Worm (Caenorhabditis elegans): ENCODE results near the gene his-38.
A peak's percentile ranks its signal among the peaks of the same experiment; 100 is the strongest.

his-38 gene

DNA sequence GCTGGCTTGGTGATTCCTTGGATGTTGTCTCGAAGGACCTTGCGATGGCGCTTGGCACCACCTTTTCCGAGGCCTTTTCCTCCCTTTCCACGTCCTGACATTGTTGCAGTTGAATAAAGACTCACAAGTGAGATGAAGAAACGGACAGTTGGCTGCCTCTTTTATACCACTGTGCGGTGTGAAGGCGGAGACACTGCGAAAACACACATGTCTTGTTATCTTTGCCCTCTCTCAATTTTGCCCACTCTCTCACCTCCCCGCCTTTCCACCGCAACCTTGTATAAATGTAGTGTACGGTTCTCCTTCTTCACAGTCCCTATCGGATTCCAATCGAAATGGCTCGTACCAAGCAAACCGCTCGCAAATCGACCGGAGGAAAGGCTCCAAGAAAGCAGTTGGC is at the start of gene his-38, which contains the start of gene his-40:
TSS of gene his-38 (minus strand) at position 101 of the 400 bp plus-strand sequence.
TSS of gene his-40 (plus strand) at position 336 of the 400 bp plus-strand sequence.
- no peak for TF ChIP-seq Y55F3AM.14 (GFP tag; optimal IDR thresholded peaks at IDR 0.05)

DNA sequence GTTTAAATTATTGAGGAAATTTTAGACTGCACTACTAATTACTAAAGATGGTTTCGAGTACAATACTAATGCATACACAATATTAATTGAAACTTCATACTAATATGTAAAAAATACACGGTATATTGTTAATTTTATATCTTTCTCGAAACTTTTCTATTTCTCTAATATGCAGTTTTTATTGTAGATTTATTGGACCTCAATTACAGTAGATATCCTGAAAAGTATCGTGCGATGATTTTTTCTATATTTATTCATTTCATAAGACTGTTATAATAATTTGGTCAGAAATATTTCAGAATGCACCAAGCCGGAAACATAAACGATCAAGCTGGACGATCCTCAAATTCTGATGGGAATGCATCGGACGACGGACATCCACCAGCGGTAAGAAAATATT is 34.1 kb upstream of the his-38 start, which contains the start of gene C07D8.5:
TSS of gene C07D8.5 (plus strand) at position 301 of the 400 bp plus-strand sequence.
- no peak for TF ChIP-seq crh-2 (tag; optimal IDR thresholded peaks at IDR 0.05)
- no peak for TF ChIP-seq nhr-10 (tag; optimal IDR thresholded peaks at IDR 0.05)
- no peak for TF ChIP-seq lin-13 (GFP tag; optimal IDR thresholded peaks at IDR 0.05)
- no peak for TF ChIP-seq aly-2 (tag; optimal IDR thresholded peaks at IDR 0.05)
- TF ChIP-seq lin-11 (tag; optimal IDR thresholded peaks at IDR 0.05), result no peak
- TF ChIP-seq fos-1 (tag; optimal IDR thresholded peaks at IDR 0.05), result no peak
- no peak for TF ChIP-seq alr-1 (tag; optimal IDR thresholded peaks at IDR 0.05)
- TF ChIP-seq nhr-6 (tag; optimal IDR thresholded peaks at IDR 0.05), result no peak
- TF ChIP-seq skn-1 (tag; optimal IDR thresholded peaks at IDR 0.05), result no peak
- TF ChIP-seq R02D3.7 (tag; optimal IDR thresholded peaks at IDR 0.05), result no peak
- TF ChIP-seq elt-3 (tag; optimal IDR thresholded peaks at IDR 0.05), result no peak
- TF ChIP-seq peb-1 (tag; optimal IDR thresholded peaks at IDR 0.05), result no peak
- TF ChIP-seq ztf-11 (tag; optimal IDR thresholded peaks at IDR 0.05), result no peak

DNA sequence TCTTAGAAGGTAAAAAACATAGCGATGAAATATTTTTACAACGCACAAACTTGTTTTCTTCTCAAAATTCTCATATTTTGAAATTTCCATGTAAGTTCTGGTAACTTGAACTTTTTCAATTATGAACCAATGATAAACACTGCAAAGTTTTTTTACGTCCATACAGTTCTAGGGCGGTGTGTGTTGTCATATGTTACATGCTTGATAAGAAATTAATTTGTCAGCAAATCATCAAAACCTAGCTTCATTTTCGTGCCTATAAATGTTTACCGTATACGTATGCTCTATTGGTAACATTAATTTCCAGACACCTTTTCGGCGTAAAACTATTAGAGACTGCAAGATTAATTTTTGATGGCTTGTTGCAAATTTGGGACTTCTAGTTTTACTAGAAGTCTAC is 33.5 kb upstream of the his-38 start:
- TF ChIP-seq nhr-23 (tag; optimal IDR thresholded peaks at IDR 0.05), result no peak
- no peak for TF ChIP-seq ceh-82 (tag; optimal IDR thresholded peaks at IDR 0.05)
- no peak for TF ChIP-seq egl-27 (tag; optimal IDR thresholded peaks at IDR 0.05)
- TF ChIP-seq zag-1 (tag; optimal IDR thresholded peaks at IDR 0.05), result no peak
- TF ChIP-seq ceh-16 (tag; optimal IDR thresholded peaks at IDR 0.05), result no peak
- peak; percentile 76 for TF ChIP-seq skn-1 (tag; optimal IDR thresholded peaks at IDR 0.05)
- TF ChIP-seq ZK546.5 (tag; optimal IDR thresholded peaks at IDR 0.05), result no peak
- peak; percentile 39 for TF ChIP-seq fos-1 (tag; optimal IDR thresholded peaks at IDR 0.05)
- peak; percentile 5 for TF ChIP-seq crh-2 (tag; optimal IDR thresholded peaks at IDR 0.05)
- TF ChIP-seq dmd-4 (tag; optimal IDR thresholded peaks at IDR 0.05), result no peak

DNA sequence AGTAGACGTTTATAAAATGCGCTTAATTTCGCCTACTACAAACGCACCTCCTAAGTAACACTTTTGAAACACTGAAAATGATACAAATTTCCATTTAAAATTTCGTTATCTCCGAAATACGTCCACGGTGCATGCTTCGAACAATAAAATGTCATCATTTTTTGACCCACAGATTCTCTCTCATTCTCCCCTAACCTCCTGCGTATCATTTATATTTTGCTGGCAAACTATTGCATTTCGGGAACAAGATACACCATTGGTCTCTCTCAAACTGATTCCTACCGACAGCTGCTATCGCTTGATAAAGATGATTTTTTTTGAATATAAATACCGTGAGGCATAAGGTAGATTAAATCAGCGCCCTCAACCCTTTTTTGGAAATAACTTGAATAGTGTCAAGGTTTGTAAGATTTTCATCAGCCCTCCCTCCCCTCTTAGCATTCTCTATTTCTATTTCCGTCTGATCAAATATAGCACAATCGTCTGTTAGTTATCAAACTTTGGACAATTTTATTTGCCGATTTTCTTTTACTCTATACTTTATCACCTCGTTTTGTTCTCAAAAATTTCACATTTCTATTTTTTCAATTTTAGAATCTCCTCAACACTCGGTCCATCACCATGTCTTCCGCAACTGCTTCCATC is 31.4 kb upstream of the his-38 start, which contains the start of gene C07D8.6:
TSS of gene C07D8.6 (plus strand) at position 595 of the 645 bp plus-strand sequence.
- peak in 1 of 2 experiments; percentile 9 for TF ChIP-seq mdl-1 (tag; optimal IDR thresholded peaks at IDR 0.05)
- peak; percentile 79 for TF ChIP-seq sma-9 (GFP tag; optimal IDR thresholded peaks at IDR 0.05)
- no peak for TF ChIP-seq sma-9 (tag; optimal IDR thresholded peaks at IDR 0.05)
- no peak for TF ChIP-seq C34F6.9 (tag; optimal IDR thresholded peaks at IDR 0.05)
- TF ChIP-seq sma-3 (GFP tag; optimal IDR thresholded peaks at IDR 0.05), result peak; percentile 37
- TF ChIP-seq fos-1 (tag; optimal IDR thresholded peaks at IDR 0.05), result peak; percentile 96
- peak; percentile 57 for TF ChIP-seq nhr-129 (tag; optimal IDR thresholded peaks at IDR 0.05)
- peak; percentile 40 for TF ChIP-seq gmeb-1 (tag; optimal IDR thresholded peaks at IDR 0.05)
- no peak for TF ChIP-seq peb-1 (tag; optimal IDR thresholded peaks at IDR 0.05)
- TF ChIP-seq lsy-2 (tag; optimal IDR thresholded peaks at IDR 0.05), result peak in 1 of 2 experiments; percentile 25
- peak; percentile 44 for TF ChIP-seq F13H6.1 (tag; optimal IDR thresholded peaks at IDR 0.05)
- TF ChIP-seq skn-1 (tag; optimal IDR thresholded peaks at IDR 0.05), result peak; percentile 88
- no peak for TF ChIP-seq ceh-82 (tag; optimal IDR thresholded peaks at IDR 0.05)
- TF ChIP-seq crh-2 (tag; optimal IDR thresholded peaks at IDR 0.05), result peak; percentile 78

DNA sequence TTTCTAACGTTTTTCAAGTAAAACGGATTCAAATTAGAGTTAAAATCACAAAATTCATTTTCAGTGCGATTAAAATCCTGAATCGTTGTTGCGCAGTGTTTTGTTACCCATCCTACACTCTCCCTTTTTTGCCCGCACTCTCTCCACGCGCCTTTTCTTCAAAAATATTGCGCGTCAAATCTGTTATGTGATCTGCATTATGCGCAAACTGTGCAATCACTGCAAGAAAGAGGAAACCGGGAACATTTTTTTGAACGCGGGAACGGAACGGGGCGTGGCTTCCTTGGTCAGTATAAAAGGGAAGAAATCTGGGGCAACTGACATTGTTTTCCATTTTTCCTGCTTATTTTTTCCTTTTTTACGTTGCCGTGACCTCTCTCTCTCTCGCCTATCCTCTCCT is 30.7 kb upstream of the his-38 start:
- TF ChIP-seq nhr-25 (tag; optimal IDR thresholded peaks at IDR 0.05), result peak; percentile 6
- peak; percentile 10 for TF ChIP-seq blmp-1 (tag; optimal IDR thresholded peaks at IDR 0.05; ENCODE audit: insufficient read depth)
- TF ChIP-seq nhr-129 (tag; optimal IDR thresholded peaks at IDR 0.05), result peak; percentile 0
- TF ChIP-seq nhr-6 (tag; optimal IDR thresholded peaks at IDR 0.05), result no peak
- no peak for TF ChIP-seq ceh-82 (tag; optimal IDR thresholded peaks at IDR 0.05)
- peak; percentile 31 for TF ChIP-seq unc-55 (GFP tag; optimal IDR thresholded peaks at IDR 0.05)
- TF ChIP-seq ztf-1 (GFP tag; conservative IDR thresholded peaks at IDR 0.05), result no peak
- peak; percentile 22 for TF ChIP-seq lin-11 (tag; optimal IDR thresholded peaks at IDR 0.05)
- peak in 1 of 2 experiments; percentile 5 for TF ChIP-seq lsy-2 (tag; optimal IDR thresholded peaks at IDR 0.05)
- TF ChIP-seq lin-39 (tag; optimal IDR thresholded peaks at IDR 0.05), result no peak
- TF ChIP-seq zag-1 (tag; optimal IDR thresholded peaks at IDR 0.05), result no peak

All from whole organism, L2 larva.